Worm (Caenorhabditis elegans) whole organism, young adult: ENCODE results near the gene C18H7.6.

Source experiments
- B0035.1 ChIP-seq: sonication (generic microtip); optimal IDR thresholded peaks from 2 replicates; lab custom pipeline; 2016; ENCODE audit warnings: missing genetic modification characterization, mild to moderate bottlenecking, missing compliant biosample characterization, missing genotype, missing genetic modification reagents
- C17E4.6 ChIP-seq: fragments of 200-800 bp; sonication (Bioruptor generic); IDR thresholded peaks from 2 replicates; pipeline ENCODE4 v1.3.6; 2022; ENCODE audit warnings: missing genetic modification reagents, missing genetic modification characterization, missing compliant biosample characterization
- F57C9.4 ChIP-seq: sonication (generic microtip); optimal IDR thresholded peaks from 2 replicates; lab custom pipeline; 2017; ENCODE audit warnings: mild to moderate bottlenecking, missing genetic modification characterization, missing compliant biosample characterization
- ama-1 ChIP-seq, 3 experiments: fragments of 150-350 bp in 1 of 3; sonication (generic microtip) in 2 of 3; optimal IDR thresholded peaks; 2 replicates each; lab custom pipeline; 2014 to 2018; ENCODE audit warnings: missing biosample characterization in 2 of 3, missing genetic modification characterization in 2 of 3, missing genetic modification reagents in 2 of 3
- egrh-3 ChIP-seq: fragments of 200-800 bp; sonication (Bioruptor generic); IDR thresholded peaks from 2 replicates; pipeline ENCODE4 v1.3.6; 2022; ENCODE audit warnings: missing genetic modification reagents, missing genetic modification characterization, missing compliant biosample characterization
- lir-1 ChIP-seq: fragments of 200-800 bp; sonication (Bioruptor generic); conservative IDR thresholded peaks from 2 replicates; pipeline ENCODE4 v1.3.6; 2022; ENCODE audit warnings: missing genetic modification reagents, missing genetic modification characterization, missing compliant biosample characterization
- mcd-1 ChIP-seq: fragments of 200-800 bp; sonication (Bioruptor generic); IDR thresholded peaks from 2 replicates; pipeline ENCODE4 v1.3.6; 2022; ENCODE audit warnings: missing genetic modification reagents, missing genetic modification characterization, missing compliant biosample characterization
- unc-62 ChIP-seq: fragments of 150-350 bp; optimal IDR thresholded peaks from 2 replicates; lab custom pipeline; 2014; ENCODE audit warnings: missing biosample characterization, missing genetic modification reagents, missing genetic modification characterization
- ztf-28 ChIP-seq: fragments of 200-800 bp; sonication (Bioruptor generic); IDR thresholded peaks from 2 replicates; pipeline ENCODE4 v1.3.6; 2022; ENCODE audit warnings: missing genetic modification reagents, missing genetic modification characterization, missing compliant biosample characterization

- TF ChIP-seq egrh-3 (GFP tag; lab: Robert Waterston, UW) (no peak), F57C9.4 (tag; lab: Kevin White, UChicago) (no peak), lir-1 (GFP tag; lab: Robert Waterston, UW) (no peak), C17E4.6 (GFP tag; lab: Robert Waterston, UW) (no peak), unc-62 (no peak), ama-1 (optimal IDR thresholded peaks at IDR 0.05; lab: Kevin White, UChicago) (no peak), ama-1 (GFP tag; optimal IDR thresholded peaks at IDR 0.05; lab: Kevin White, UChicago) (no peak), ztf-28 (GFP tag; lab: Robert Waterston, UW) (no peak), B0035.1 (no peak), mcd-1 (GFP tag; lab: Robert Waterston, UW) (no peak)
Measured at ce11 chrIV:551923-552322, 40.4 kb downstream of the C18H7.6 start.
